Worm (Caenorhabditis elegans) whole organism, young adult: ENCODE results near the gene srt-19.

ENCODE experiments used
- B0035.1 ChIP-seq: sonication (generic microtip); optimal IDR thresholded peaks from 2 replicates; lab custom pipeline; 2016; ENCODE audit warnings: missing genetic modification characterization, mild to moderate bottlenecking, missing compliant biosample characterization, missing genotype, missing genetic modification reagents
- B0261.1 ChIP-seq: sonication (generic microtip); optimal IDR thresholded peaks from 2 replicates; lab custom pipeline; 2016; ENCODE audit warnings: mild to moderate bottlenecking, missing genetic modification characterization, moderate library complexity, missing compliant biosample characterization
- B0336.3 ChIP-seq: fragments of 200-800 bp; sonication (Bioruptor generic); IDR thresholded peaks from 2 replicates; pipeline ENCODE4 v1.3.6; 2022; ENCODE audit warnings: missing genetic modification characterization, missing compliant biosample characterization
- C06A6.2 ChIP-seq: fragments of 200-800 bp; sonication (Bioruptor generic); conservative IDR thresholded peaks from 2 replicates; pipeline ENCODE4 v1.3.6; 2022; ENCODE audit warnings: missing genetic modification characterization, missing compliant biosample characterization
- F22D6.2 ChIP-seq: sonication (generic microtip); optimal IDR thresholded peaks from 2 replicates; lab custom pipeline; 2016; ENCODE audit warnings: mild to moderate bottlenecking, missing genetic modification characterization, missing compliant biosample characterization
- F33H1.4 ChIP-seq: fragments of 200-800 bp; sonication (Bioruptor generic); IDR thresholded peaks from 2 replicates; pipeline ENCODE4 v1.3.6; 2022; ENCODE audit warnings: missing genetic modification reagents, missing genetic modification characterization, missing compliant biosample characterization
- Y67H2A.10 ChIP-seq: fragments of 200-800 bp; sonication (Bioruptor generic); conservative IDR thresholded peaks from 2 replicates; pipeline ENCODE4 v1.3.6; 2022; ENCODE audit warnings: missing genetic modification reagents, missing genetic modification characterization, missing compliant biosample characterization
- Y95B8A.8 ChIP-seq: fragments of 200-800 bp; sonication (Bioruptor generic); IDR thresholded peaks from 2 replicates; pipeline ENCODE4 v1.3.6; 2022; ENCODE audit warnings: missing genetic modification reagents, missing genetic modification characterization, missing compliant biosample characterization
- ama-1 ChIP-seq, 3 experiments: fragments of 150-350 bp in 1 of 3; sonication (generic microtip) in 2 of 3; optimal IDR thresholded peaks; 2 replicates each; lab custom pipeline; 2014 to 2018; ENCODE audit warnings: missing biosample characterization in 2 of 3, missing genetic modification characterization in 2 of 3, missing genetic modification reagents in 2 of 3
- attf-3 ChIP-seq: fragments of 200-800 bp; sonication (Bioruptor generic); conservative IDR thresholded peaks from 2 replicates; pipeline ENCODE4 v1.3.6; 2022; ENCODE audit warnings: missing genetic modification reagents, missing genetic modification characterization, missing compliant biosample characterization
- bed-2 ChIP-seq: fragments of 200-800 bp; sonication (Bioruptor generic); IDR thresholded peaks from 2 replicates; pipeline ENCODE4 v1.3.6; 2022; ENCODE audit warnings: missing genetic modification reagents, missing genetic modification characterization, missing compliant biosample characterization
- ccch-3 ChIP-seq: fragments of 200-800 bp; sonication (Bioruptor generic); optimal IDR thresholded peaks from 2 replicates; lab custom pipeline; 2018; ENCODE audit warnings: mild to moderate bottlenecking, missing genetic modification characterization, missing compliant biosample characterization
- egl-18 ChIP-seq: fragments of 200-800 bp; sonication (Bioruptor generic); IDR thresholded peaks from 2 replicates; pipeline ENCODE4 v1.3.6; 2022; ENCODE audit warnings: missing genetic modification reagents, missing genetic modification characterization, missing compliant biosample characterization
- egl-44 ChIP-seq: fragments of 200-800 bp; sonication (Bioruptor generic); IDR thresholded peaks from 2 replicates; pipeline ENCODE4 v1.3.6; 2022; ENCODE audit warnings: missing genetic modification reagents, missing genetic modification characterization, missing compliant biosample characterization
- ekl-4 ChIP-seq: fragments of 200-800 bp; sonication (Bioruptor generic); IDR thresholded peaks from 2 replicates; pipeline ENCODE4 v1.3.6; 2022; ENCODE audit warnings: missing genetic modification reagents, missing genetic modification characterization, missing compliant biosample characterization
- let-526 ChIP-seq: fragments of 200-800 bp; sonication (Bioruptor generic); IDR thresholded peaks from 2 replicates; pipeline ENCODE4 v1.3.6; 2022; ENCODE audit warnings: missing genetic modification reagents, missing genetic modification characterization, missing compliant biosample characterization
- lin-35 ChIP-seq, 3 experiments: fragments of 150-350 bp in 2 of 3; sonication (generic microtip) in 1 of 3; optimal IDR thresholded peaks; 2 replicates each; lab custom pipeline; 2014 to 2018; ENCODE audit warnings: missing biosample characterization in 3 of 3, missing genetic modification characterization in 3 of 3, missing genetic modification reagents in 3 of 3
- lin-40 ChIP-seq: sonication (generic microtip); optimal IDR thresholded peaks from 2 replicates; lab custom pipeline; 2016; ENCODE audit warnings: missing genetic modification characterization, mild to moderate bottlenecking, missing compliant biosample characterization, missing genotype, missing genetic modification reagents
- lin-54 ChIP-seq: fragments of 200-800 bp; sonication (Bioruptor generic); optimal IDR thresholded peaks from 2 replicates; lab custom pipeline; 2018; ENCODE audit warnings: mild to moderate bottlenecking, missing genetic modification characterization, missing compliant biosample characterization
- lir-1 ChIP-seq: fragments of 200-800 bp; sonication (Bioruptor generic); conservative IDR thresholded peaks from 2 replicates; pipeline ENCODE4 v1.3.6; 2022; ENCODE audit warnings: missing genetic modification reagents, missing genetic modification characterization, missing compliant biosample characterization
- mes-4 ChIP-seq: sonication (generic microtip); optimal IDR thresholded peaks from 2 replicates; lab custom pipeline; 2016; ENCODE audit warnings: missing genotype, missing genetic modification characterization, missing compliant biosample characterization
- nfya-2 ChIP-seq: fragments of 200-800 bp; sonication (Bioruptor generic); IDR thresholded peaks from 2 replicates; pipeline ENCODE4 v1.3.6; 2022; ENCODE audit warnings: missing genetic modification reagents, missing genetic modification characterization, missing compliant biosample characterization
- nhr-27 ChIP-seq: fragments of 200-800 bp; sonication (Bioruptor generic); optimal IDR thresholded peaks from 2 replicates; lab custom pipeline; 2018; ENCODE audit warnings: mild to moderate bottlenecking, missing genetic modification characterization, moderate library complexity, missing compliant biosample characterization
- pha-4 ChIP-seq: fragments of 150-350 bp; sonication (generic microtip); optimal IDR thresholded peaks from 2 replicates; lab custom pipeline; 2014; ENCODE audit warnings: missing biosample characterization, missing genetic modification reagents, missing genetic modification characterization
- rcor-1 ChIP-seq: fragments of 200-800 bp; sonication (Bioruptor generic); IDR thresholded peaks from 2 replicates; pipeline ENCODE4 v1.3.6; 2022; ENCODE audit warnings: missing genetic modification reagents, missing genetic modification characterization, missing compliant biosample characterization
- repo-1 ChIP-seq: sonication (generic microtip); optimal IDR thresholded peaks from 2 replicates; lab custom pipeline; 2017; ENCODE audit warnings: mild to moderate bottlenecking, missing genetic modification characterization, missing compliant biosample characterization
- rpc-1 ChIP-seq, 2 experiments: fragments of 150-350 bp in 1 of 2; sonication (generic microtip) in 1 of 2; optimal IDR thresholded peaks; 2 replicates each; lab custom pipeline; 2014 to 2018; ENCODE audit warnings: missing biosample characterization in 1 of 2, missing genetic modification characterization in 1 of 2, missing genetic modification reagents in 1 of 2, missing genotype in 1 of 2
- sea-2 ChIP-seq: fragments of 200-800 bp; sonication (Bioruptor generic); IDR thresholded peaks from 2 replicates; pipeline ENCODE4 v1.3.6; 2022; ENCODE audit warnings: missing genetic modification characterization, missing compliant biosample characterization
- snpc-4 ChIP-seq, 5 experiments: fragments of 150-350 bp in 1 of 5; sonication (generic microtip) in 4 of 5; optimal IDR thresholded peaks; 2 replicates each; lab custom pipeline; 2014 to 2018; ENCODE audit warnings: missing genetic modification characterization in 5 of 5, missing biosample characterization in 3 of 5, antibody characterized with exemption in 2 of 5, mild to moderate bottlenecking in 2 of 5, missing compliant biosample characterization in 2 of 5, missing genotype in 2 of 5, moderate library complexity in 2 of 5, missing genetic modification reagents in 1 of 5
- somi-1 ChIP-seq: fragments of 200-800 bp; sonication (Bioruptor generic); optimal IDR thresholded peaks from 2 replicates; lab custom pipeline; 2018; ENCODE audit warnings: mild to moderate bottlenecking, missing genetic modification characterization, missing compliant biosample characterization
- tlf-1 ChIP-seq: fragments of 200-800 bp; sonication (Bioruptor generic); optimal IDR thresholded peaks from 2 replicates; lab custom pipeline; 2018; ENCODE audit warnings: mild to moderate bottlenecking, missing genetic modification characterization, missing compliant biosample characterization
- zim-3 ChIP-seq: sonication (generic microtip); optimal IDR thresholded peaks from 2 replicates; lab custom pipeline; 2017; ENCODE audit warnings: mild to moderate bottlenecking, missing genetic modification characterization, moderate library complexity, missing compliant biosample characterization
- ztf-26 ChIP-seq: sonication (generic microtip); optimal IDR thresholded peaks from 2 replicates; lab custom pipeline; 2017; ENCODE audit warnings: missing genetic modification characterization, missing compliant biosample characterization
- ztf-28 ChIP-seq: fragments of 200-800 bp; sonication (Bioruptor generic); IDR thresholded peaks from 2 replicates; pipeline ENCODE4 v1.3.6; 2022; ENCODE audit warnings: missing genetic modification reagents, missing genetic modification characterization, missing compliant biosample characterization

Gene srt-19

DNA sequence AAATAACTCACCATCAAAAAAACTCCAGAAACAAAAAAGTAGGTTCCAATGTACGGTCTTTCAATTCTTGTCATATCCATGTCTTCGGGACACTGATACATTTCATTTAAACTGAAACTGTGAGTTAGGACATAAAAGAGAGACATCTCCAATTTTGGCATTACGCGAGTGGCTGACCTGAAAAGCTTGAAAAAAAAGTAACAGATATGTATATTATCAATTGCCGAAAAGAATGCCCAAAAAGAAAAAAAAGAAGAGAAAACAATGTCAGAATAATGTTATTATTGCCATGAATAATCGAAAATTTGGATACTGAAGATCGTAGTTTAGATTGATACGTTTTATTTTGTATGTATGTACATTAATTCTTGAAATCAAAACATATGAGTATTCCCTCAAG, 28.4 kb upstream of the srt-19 start, which contains the start of gene srt-14:
Gene srt-14 (minus strand): TSS at position 101 of the 400 bp plus-strand sequence.
- TF ChIP-seq B0336.3 (GFP tag; lab: Robert Waterston, UW): no peak

DNA sequence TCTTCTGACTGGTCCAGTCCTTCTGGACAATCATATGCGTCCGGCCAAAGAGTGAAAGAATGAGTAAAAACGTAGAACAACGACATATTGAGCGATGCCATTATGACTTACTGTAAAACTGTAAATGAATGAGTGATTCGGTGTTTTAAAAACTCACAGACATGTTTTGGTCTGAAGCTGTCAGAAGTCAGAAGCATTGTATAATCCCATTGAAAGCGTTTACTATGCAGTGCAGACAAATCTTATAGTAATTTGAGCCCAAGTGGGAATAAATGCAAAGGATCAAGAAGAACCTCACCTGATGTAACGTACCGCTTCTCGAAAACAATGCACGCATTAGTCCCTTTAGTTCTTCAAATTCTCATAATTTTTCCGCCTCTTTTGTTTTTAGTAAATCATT, 24.7 kb upstream of the srt-19 start, which contains the start of gene srt-3:
Gene srt-3 (minus strand): TSS at position 101 of the 400 bp plus-strand sequence.
- TF ChIP-seq repo-1 (tag; lab: Kevin White, UChicago) (no peak), rcor-1 (GFP tag; lab: Robert Waterston, UW) (no peak), lin-54 (no peak), F22D6.2 (tag; lab: Kevin White, UChicago) (no peak), B0035.1 (tag; lab: Kevin White, UChicago) (no peak), egl-44 (no peak), bed-2 (GFP tag; lab: Robert Waterston, UW) (no peak), nhr-27 (tag; lab: Kevin White, UChicago) (no peak), ccch-3 (GFP tag; lab: Kevin White, UChicago) (no peak), ztf-26 (tag; lab: Kevin White, UChicago) (no peak), B0336.3 (GFP tag; lab: Robert Waterston, UW) (no peak), nfya-2 (GFP tag; lab: Robert Waterston, UW) (no peak), pha-4 (tag; lab: Kevin White, UChicago) (no peak), Y67H2A.10 (GFP tag; lab: Robert Waterston, UW) (no peak), zim-3 (tag; lab: Kevin White, UChicago) (no peak), attf-3 (GFP tag; lab: Robert Waterston, UW) (no peak)

DNA sequence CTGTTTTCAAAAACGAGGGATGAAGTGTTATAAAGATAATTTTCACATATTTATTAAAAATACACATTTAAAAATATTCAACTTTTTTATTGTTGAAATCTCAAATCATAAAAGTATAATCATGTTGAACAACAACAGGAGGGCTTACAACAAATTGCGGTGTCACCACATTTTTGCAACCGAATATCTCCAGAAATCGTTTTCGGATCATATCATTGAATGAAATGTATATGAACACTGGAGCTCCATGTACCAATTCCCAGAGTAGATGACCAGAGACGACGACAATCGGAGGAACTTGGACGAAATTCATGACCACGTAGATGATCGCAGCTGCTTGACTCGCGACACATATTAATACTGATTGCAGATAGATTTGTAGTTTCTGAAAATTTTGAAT, 23.5 kb upstream of the srt-19 start:
- TF ChIP-seq lin-35 (GFP tag; optimal IDR thresholded peaks at IDR 0.05; lab: Kevin White, UChicago) (no peak), rpc-1 (optimal IDR thresholded peaks at IDR 0.05; lab: Kevin White, UChicago) (no peak), rpc-1 (tag; optimal IDR thresholded peaks at IDR 0.05; lab: Kevin White, UChicago) (no peak), lin-40 (no peak), ekl-4 (no peak), sea-2 (GFP tag; lab: Robert Waterston, UW) (no peak), tlf-1 (GFP tag; lab: Kevin White, UChicago) (no peak), ama-1 (optimal IDR thresholded peaks at IDR 0.05; lab: Kevin White, UChicago) (no peak), ama-1 (GFP tag; optimal IDR thresholded peaks at IDR 0.05; lab: Kevin White, UChicago) (no peak), F33H1.4 (GFP tag; lab: Robert Waterston, UW) (no peak), C06A6.2 (GFP tag; lab: Robert Waterston, UW) (no peak), somi-1 (GFP tag; lab: Kevin White, UChicago) (no peak), lir-1 (GFP tag; lab: Robert Waterston, UW) (no peak), B0261.1 (tag; lab: Kevin White, UChicago) (no peak), let-526 (GFP tag; lab: Robert Waterston, UW) (no peak), Y95B8A.8 (GFP tag; lab: Robert Waterston, UW) (no peak), egl-18 (GFP tag; lab: Robert Waterston, UW) (no peak), ztf-28 (no peak), snpc-4 (GFP tag; optimal IDR thresholded peaks at IDR 0.05; lab: Kevin White, UChicago) (no peak), snpc-4 (tag; optimal IDR thresholded peaks at IDR 0.05; lab: Kevin White, UChicago) (no peak), mes-4 (tag; lab: Kevin White, UChicago) (no peak)
